Worm (Caenorhabditis elegans) whole organism, young adult: ENCODE data around the gene tex-2.
A peak's percentile ranks its signal among the peaks of the same experiment; 100 is the strongest.

Experiments
- B0261.1 ChIP-seq: sonication (generic microtip); optimal IDR thresholded peaks from 2 replicates; lab custom pipeline; 2016; ENCODE audit warnings: mild to moderate bottlenecking, missing genetic modification characterization, moderate library complexity, missing compliant biosample characterization
- B0336.3 ChIP-seq: fragments of 200-800 bp; sonication (Bioruptor generic); IDR thresholded peaks from 2 replicates; pipeline ENCODE4 v1.3.6; 2022; ENCODE audit warnings: missing genetic modification characterization, missing compliant biosample characterization
- D2030.7 ChIP-seq: fragments of 200-800 bp; sonication (Bioruptor generic); IDR thresholded peaks from 2 replicates; pipeline ENCODE4 v1.3.6; 2022; ENCODE audit warnings: missing genetic modification reagents, missing genetic modification characterization, missing compliant biosample characterization
- F37B4.10 ChIP-seq: fragments of 200-800 bp; sonication (Bioruptor generic); IDR thresholded peaks from 2 replicates; pipeline ENCODE4 v1.3.6; 2022; ENCODE audit warnings: missing genetic modification characterization, missing compliant biosample characterization
- F39B2.1 ChIP-seq: fragments of 200-800 bp; sonication (Bioruptor generic); IDR thresholded peaks from 2 replicates; pipeline ENCODE4 v1.3.6; 2022; ENCODE audit warnings: missing genetic modification reagents, missing genetic modification characterization, missing compliant biosample characterization
- F57A8.1 ChIP-seq: fragments of 200-800 bp; sonication (Bioruptor generic); optimal IDR thresholded peaks from 2 replicates; lab custom pipeline; 2018; ENCODE audit warnings: mild to moderate bottlenecking, missing genetic modification characterization, moderate library complexity, missing compliant biosample characterization
- Y53G8AR.9 ChIP-seq: fragments of 200-800 bp; sonication (Bioruptor generic); conservative IDR thresholded peaks from 2 replicates; pipeline ENCODE4 v1.3.6; 2022; ENCODE audit warnings: missing genetic modification reagents, missing genetic modification characterization, missing compliant biosample characterization
- ZK185.1 ChIP-seq: sonication (generic microtip); optimal IDR thresholded peaks from 2 replicates; lab custom pipeline; 2016; ENCODE audit warnings: mild to moderate bottlenecking, missing genetic modification characterization, missing compliant biosample characterization; ENCODE audit not compliant: poor library complexity, severe bottlenecking
- ama-1 ChIP-seq, 3 experiments: fragments of 150-350 bp in 1 of 3; sonication (generic microtip) in 2 of 3; optimal IDR thresholded peaks; 2 replicates each; lab custom pipeline; 2014 to 2018; ENCODE audit warnings: missing biosample characterization in 2 of 3, missing genetic modification characterization in 2 of 3, missing genetic modification reagents in 2 of 3
- aptf-2 ChIP-seq: fragments of 200-800 bp; sonication (Bioruptor generic); conservative IDR thresholded peaks from 2 replicates; pipeline ENCODE4 v1.3.6; 2022; ENCODE audit warnings: missing genetic modification reagents, missing genetic modification characterization, missing compliant biosample characterization
- athp-1 ChIP-seq: sonication (generic microtip); optimal IDR thresholded peaks from 2 replicates; lab custom pipeline; 2017; ENCODE audit warnings: mild to moderate bottlenecking, missing genetic modification characterization, missing compliant biosample characterization
- attf-5 ChIP-seq: fragments of 200-800 bp; sonication (Bioruptor generic); optimal IDR thresholded peaks from 2 replicates; lab custom pipeline; 2018; ENCODE audit warnings: mild to moderate bottlenecking, missing genetic modification characterization, missing compliant biosample characterization
- cebp-1 ChIP-seq, 2 experiments: fragments of 200-800 bp in 1 of 2; sonication (Bioruptor generic) in 1 of 2; sonication (generic microtip) in 1 of 2; IDR thresholded peaks in 1 of 2; optimal IDR thresholded peaks in 1 of 2; 2 replicates each; pipeline versions ENCODE4 v1.3.6 to Lab custom; 2017 to 2022; ENCODE audit warnings: missing compliant biosample characterization in 2 of 2, missing genetic modification characterization in 2 of 2, mild to moderate bottlenecking in 1 of 2, missing genetic modification reagents in 1 of 2, moderate library complexity in 1 of 2
- ceh-27 ChIP-seq: fragments of 200-800 bp; sonication (Bioruptor generic); optimal IDR thresholded peaks from 2 replicates; lab custom pipeline; 2018; ENCODE audit warnings: mild to moderate bottlenecking, missing genetic modification characterization, moderate library complexity, missing compliant biosample characterization
- ceh-91 ChIP-seq: fragments of 200-800 bp; sonication (Bioruptor generic); IDR thresholded peaks from 2 replicates; pipeline ENCODE4 v1.3.6; 2022; ENCODE audit warnings: missing genetic modification reagents, missing genetic modification characterization, missing compliant biosample characterization
- chd-7 ChIP-seq: sonication (generic microtip); optimal IDR thresholded peaks from 2 replicates; lab custom pipeline; 2016; ENCODE audit warnings: mild to moderate bottlenecking, missing genetic modification characterization, moderate library complexity, missing compliant biosample characterization
- dox-1 ChIP-seq: fragments of 200-800 bp; sonication (Bioruptor generic); IDR thresholded peaks from 2 replicates; pipeline ENCODE4 v1.3.6; 2022; ENCODE audit warnings: missing genetic modification reagents, missing genetic modification characterization, missing compliant biosample characterization
- efl-1 ChIP-seq: fragments of 150-350 bp; optimal IDR thresholded peaks from 2 replicates; lab custom pipeline; 2014; ENCODE audit warnings: missing biosample characterization, missing genetic modification reagents, missing genetic modification characterization
- egl-18 ChIP-seq: fragments of 200-800 bp; sonication (Bioruptor generic); IDR thresholded peaks from 2 replicates; pipeline ENCODE4 v1.3.6; 2022; ENCODE audit warnings: missing genetic modification reagents, missing genetic modification characterization, missing compliant biosample characterization
- gei-17 ChIP-seq: fragments of 200-800 bp; sonication (Bioruptor generic); optimal IDR thresholded peaks from 2 replicates; lab custom pipeline; 2018; ENCODE audit warnings: mild to moderate bottlenecking, missing genetic modification characterization, missing compliant biosample characterization
- hlh-12 ChIP-seq: sonication (generic microtip); optimal IDR thresholded peaks from 2 replicates; lab custom pipeline; 2016; ENCODE audit warnings: missing genetic modification characterization, missing compliant biosample characterization
- hmg-1.2 ChIP-seq: fragments of 200-800 bp; sonication (Bioruptor generic); IDR thresholded peaks from 2 replicates; pipeline ENCODE4 v1.3.6; 2022; ENCODE audit warnings: missing genetic modification reagents, missing genetic modification characterization, missing compliant biosample characterization
- hmg-20 ChIP-seq: fragments of 200-800 bp; sonication (Bioruptor generic); IDR thresholded peaks from 2 replicates; pipeline ENCODE4 v1.3.6; 2022; ENCODE audit warnings: missing genetic modification reagents, missing genetic modification characterization, missing compliant biosample characterization
- hsf-1 ChIP-seq: fragments of 200-800 bp; sonication (Bioruptor generic); IDR thresholded peaks from 2 replicates; pipeline ENCODE4 v1.3.6; 2022; ENCODE audit warnings: missing genetic modification reagents, missing genetic modification characterization, missing compliant biosample characterization
- let-526 ChIP-seq: fragments of 200-800 bp; sonication (Bioruptor generic); IDR thresholded peaks from 2 replicates; pipeline ENCODE4 v1.3.6; 2022; ENCODE audit warnings: missing genetic modification reagents, missing genetic modification characterization, missing compliant biosample characterization
- let-607 ChIP-seq, 2 experiments: fragments of 200-800 bp in 1 of 2; sonication (Bioruptor generic) in 1 of 2; sonication (generic microtip) in 1 of 2; optimal IDR thresholded peaks; 2 replicates each; lab custom pipeline; 2016 to 2018; ENCODE audit warnings: mild to moderate bottlenecking in 2 of 2, missing compliant biosample characterization in 2 of 2, missing genetic modification characterization in 2 of 2, moderate library complexity in 2 of 2, missing genotype in 1 of 2
- lin-26 ChIP-seq: fragments of 200-800 bp; sonication (Bioruptor generic); IDR thresholded peaks from 2 replicates; pipeline ENCODE4 v1.3.6; 2022; ENCODE audit warnings: missing genetic modification reagents, missing genetic modification characterization, missing compliant biosample characterization
- madf-8 ChIP-seq: fragments of 200-800 bp; sonication (Bioruptor generic); conservative IDR thresholded peaks from 2 replicates; pipeline ENCODE4 v1.3.6; 2022; ENCODE audit warnings: missing genetic modification reagents, missing genetic modification characterization, missing compliant biosample characterization
- mxl-1 ChIP-seq: sonication (generic microtip); optimal IDR thresholded peaks from 2 replicates; lab custom pipeline; 2016; ENCODE audit warnings: missing genetic modification characterization, missing compliant biosample characterization
- nfya-2 ChIP-seq: fragments of 200-800 bp; sonication (Bioruptor generic); IDR thresholded peaks from 2 replicates; pipeline ENCODE4 v1.3.6; 2022; ENCODE audit warnings: missing genetic modification reagents, missing genetic modification characterization, missing compliant biosample characterization
- nhr-179 ChIP-seq: sonication (generic microtip); optimal IDR thresholded peaks from 2 replicates; lab custom pipeline; 2016; ENCODE audit warnings: mild to moderate bottlenecking, missing genetic modification characterization, missing compliant biosample characterization
- nhr-27 ChIP-seq: fragments of 200-800 bp; sonication (Bioruptor generic); optimal IDR thresholded peaks from 2 replicates; lab custom pipeline; 2018; ENCODE audit warnings: mild to moderate bottlenecking, missing genetic modification characterization, moderate library complexity, missing compliant biosample characterization
- nhr-90 ChIP-seq: sonication (generic microtip); optimal IDR thresholded peaks from 2 replicates; lab custom pipeline; 2016; ENCODE audit warnings: missing genotype, mild to moderate bottlenecking, missing genetic modification characterization, missing compliant biosample characterization
- pha-4 ChIP-seq: fragments of 150-350 bp; sonication (generic microtip); optimal IDR thresholded peaks from 2 replicates; lab custom pipeline; 2014; ENCODE audit warnings: missing biosample characterization, missing genetic modification reagents, missing genetic modification characterization
- rpc-1 ChIP-seq, 2 experiments: fragments of 150-350 bp in 1 of 2; sonication (generic microtip) in 1 of 2; optimal IDR thresholded peaks; 2 replicates each; lab custom pipeline; 2014 to 2018; ENCODE audit warnings: missing biosample characterization in 1 of 2, missing genetic modification characterization in 1 of 2, missing genetic modification reagents in 1 of 2, missing genotype in 1 of 2
- somi-1 ChIP-seq: fragments of 200-800 bp; sonication (Bioruptor generic); optimal IDR thresholded peaks from 2 replicates; lab custom pipeline; 2018; ENCODE audit warnings: mild to moderate bottlenecking, missing genetic modification characterization, missing compliant biosample characterization
- unc-130 ChIP-seq: sonication (generic microtip); optimal IDR thresholded peaks from 2 replicates; lab custom pipeline; 2016; ENCODE audit warnings: missing genetic modification reagents, missing genetic modification characterization, missing compliant biosample characterization
- unc-62 ChIP-seq: fragments of 150-350 bp; optimal IDR thresholded peaks from 2 replicates; lab custom pipeline; 2014; ENCODE audit warnings: missing biosample characterization, missing genetic modification reagents, missing genetic modification characterization

tex-2 gene

ce11 chrII:5906274-5906673, 32.9 kb upstream of the tex-2 start, which contains the start of gene F59G1.8 (continued):
- TF ChIP-seq efl-1 (GFP tag; lab: Kevin White, UChicago) (peak; percentile 66), ceh-91 (peak; percentile 30; the same call in 1 of the 2 replicates), F57A8.1 (no peak), hmg-1.2 (no peak), aptf-2 (GFP tag; lab: Robert Waterston, UW) (0 out of 2 replicates have a peak, but pooled peaks have one; percentile 17), pha-4 (tag; lab: Kevin White, UChicago) (no peak), nhr-27 (tag; lab: Kevin White, UChicago) (no peak), ZK185.1 (tag; lab: Kevin White, UChicago) (no peak), Y53G8AR.9 (no peak), attf-5 (no peak)

ce11 chrII:5904252-5904651, 30.8 kb upstream of the tex-2 start, which contains the start of gene tsp-18:
Gene tsp-18, plus strand, starts transcription at chrII:5904552.
- no peak for TF ChIP-seq nhr-179 (tag; lab: Kevin White, UChicago)
- TF ChIP-seq mxl-1 (tag; lab: Kevin White, UChicago): no peak
- no peak for TF ChIP-seq nhr-90
- TF ChIP-seq F57A8.1: no peak
- TF ChIP-seq let-607 (tag; optimal IDR thresholded peaks at IDR 0.05; lab: Kevin White, UChicago): no peak
- TF ChIP-seq F39B2.1: no peak
- TF ChIP-seq nfya-2: no peak
- no peak for TF ChIP-seq hlh-12
- no peak for TF ChIP-seq egl-18 (GFP tag; lab: Robert Waterston, UW)
- no peak for TF ChIP-seq dox-1 (GFP tag; lab: Robert Waterston, UW)
- TF ChIP-seq Y53G8AR.9: no peak
- no peak for TF ChIP-seq ceh-27 (GFP tag; lab: Kevin White, UChicago)
- TF ChIP-seq ama-1 (optimal IDR thresholded peaks at IDR 0.05; lab: Kevin White, UChicago): no peak
- TF ChIP-seq ama-1 (GFP tag; optimal IDR thresholded peaks at IDR 0.05; lab: Kevin White, UChicago): no peak
- no peak for TF ChIP-seq hsf-1
- no peak for TF ChIP-seq chd-7
- no peak for TF ChIP-seq ZK185.1 (tag; lab: Kevin White, UChicago)
- TF ChIP-seq unc-62: no peak
- TF ChIP-seq somi-1 (GFP tag; lab: Kevin White, UChicago): no peak
- no peak for TF ChIP-seq let-526 (GFP tag; lab: Robert Waterston, UW)

- TF ChIP-seq F39B2.1: no peak
- TF ChIP-seq cebp-1 (GFP tag; IDR thresholded peaks at IDR 0.05; lab: Robert Waterston, UW): no peak
- TF ChIP-seq cebp-1 (tag; optimal IDR thresholded peaks at IDR 0.05; lab: Kevin White, UChicago): no peak
- no peak for TF ChIP-seq madf-8
- no peak for TF ChIP-seq lin-26
- no peak for TF ChIP-seq unc-130 (GFP tag; lab: Kevin White, UChicago)
- TF ChIP-seq B0336.3 (GFP tag; lab: Robert Waterston, UW): no peak
- no peak for TF ChIP-seq B0261.1
- TF ChIP-seq hmg-20 (GFP tag; lab: Robert Waterston, UW): no peak
- TF ChIP-seq F37B4.10 (GFP tag; lab: Robert Waterston, UW): no peak
- no peak for TF ChIP-seq rpc-1 (optimal IDR thresholded peaks at IDR 0.05; lab: Kevin White, UChicago)
- no peak for TF ChIP-seq rpc-1 (tag; optimal IDR thresholded peaks at IDR 0.05; lab: Kevin White, UChicago)
- TF ChIP-seq athp-1 (tag; lab: Kevin White, UChicago): no peak
- TF ChIP-seq D2030.7 (GFP tag; lab: Robert Waterston, UW): no peak
- no peak for TF ChIP-seq gei-17 (GFP tag; lab: Kevin White, UChicago)
Measured at ce11 chrII:5902139-5902538, 28.7 kb upstream of the tex-2 start.
